Fruit fly (Drosophila melanogaster) whole organism, prepupa: ENCODE measurements around the gene CG9254.

Experiments
- Blimp-1 ChIP-seq: fragments of 200-800 bp; sonication (Bioruptor generic); optimal IDR thresholded peaks from 3 replicates; lab custom pipeline; 2017; ENCODE audit warnings: missing biosample characterization, missing genetic modification characterization, mild to moderate bottlenecking, moderate library complexity, missing genetic modification reagents
- CG10631 ChIP-seq: fragments of 200-800 bp; sonication (Bioruptor generic); optimal IDR thresholded peaks from 2 replicates; lab custom pipeline; 2016; ENCODE audit warnings: missing biosample characterization, missing genetic modification characterization
- CG10669 ChIP-seq: fragments of 200-800 bp; sonication (Bioruptor generic); optimal IDR thresholded peaks from 3 replicates; lab custom pipeline; 2018; ENCODE audit warnings: missing biosample characterization, mild to moderate bottlenecking, missing genetic modification characterization, moderate library complexity
- CG11294 ChIP-seq: fragments of 200-800 bp; sonication (Bioruptor generic); IDR thresholded peaks from 2 replicates; pipeline ENCODE4 v1.3.6; 2022; ENCODE audit warnings: missing biosample characterization, missing genetic modification characterization
- CG11902 ChIP-seq: fragments of 200-800 bp; sonication (Bioruptor generic); optimal IDR thresholded peaks from 3 replicates; lab custom pipeline; 2016; ENCODE audit warnings: missing biosample characterization, missing genetic modification characterization
- CG15336 ChIP-seq: fragments of 200-800 bp; sonication (Bioruptor generic); IDR thresholded peaks from 2 replicates; pipeline ENCODE4 v1.3.6; 2022; ENCODE audit warnings: missing biosample characterization, missing genetic modification characterization
- CG1621 ChIP-seq: fragments of 200-800 bp; sonication (Bioruptor generic); optimal IDR thresholded peaks from 3 replicates; lab custom pipeline; 2018; ENCODE audit warnings: missing biosample characterization, mild to moderate bottlenecking, missing genetic modification characterization
- CG3032 ChIP-seq: fragments of 200-800 bp; optimal IDR thresholded peaks from 2 replicates; lab custom pipeline; 2019; ENCODE audit warnings: missing biosample characterization, mild to moderate bottlenecking, missing genetic modification characterization, moderate library complexity
- CG31627 ChIP-seq: fragments of 200-800 bp; sonication (Bioruptor generic); optimal IDR thresholded peaks from 3 replicates; lab custom pipeline; 2016; ENCODE audit warnings: missing biosample characterization, missing genetic modification characterization
- CG32006 ChIP-seq: fragments of 200-800 bp; sonication (Bioruptor generic); optimal IDR thresholded peaks from 3 replicates; lab custom pipeline; 2017; ENCODE audit warnings: missing biosample characterization, mild to moderate bottlenecking, missing genetic modification characterization
- CG34406 ChIP-seq: fragments of 200-800 bp; sonication (Bioruptor generic); optimal IDR thresholded peaks from 3 replicates; lab custom pipeline; 2016; ENCODE audit warnings: missing biosample characterization, missing genetic modification characterization
- CG3919 ChIP-seq: fragments of 200-800 bp; sonication (Bioruptor generic); optimal IDR thresholded peaks from 3 replicates; lab custom pipeline; 2016; ENCODE audit warnings: missing biosample characterization, missing genetic modification characterization
- CG4318 ChIP-seq: fragments of 200-800 bp; sonication (Bioruptor generic); optimal IDR thresholded peaks from 3 replicates; lab custom pipeline; 2017; ENCODE audit warnings: missing biosample characterization, mild to moderate bottlenecking, missing genetic modification characterization
- CG6163 ChIP-seq: fragments of 200-800 bp; sonication (Bioruptor generic); IDR thresholded peaks from 3 replicates; pipeline ENCODE4 v1.3.6; 2022; ENCODE audit warnings: missing biosample characterization, missing genetic modification characterization
- CG6276 ChIP-seq: fragments of 200-800 bp; sonication (Bioruptor generic); optimal IDR thresholded peaks from 2 replicates; lab custom pipeline; 2017; ENCODE audit warnings: missing biosample characterization, mild to moderate bottlenecking, missing genetic modification characterization
- CG6792 ChIP-seq: fragments of 200-800 bp; sonication (Bioruptor generic); optimal IDR thresholded peaks from 3 replicates; lab custom pipeline; 2016; ENCODE audit warnings: missing biosample characterization, missing genetic modification characterization
- CG6808 ChIP-seq: fragments of 200-800 bp; sonication (Bioruptor generic); optimal IDR thresholded peaks from 3 replicates; lab custom pipeline; 2017; ENCODE audit warnings: missing biosample characterization, missing genetic modification characterization, mild to moderate bottlenecking, moderate library complexity, missing genetic modification reagents
- CG6854 ChIP-seq: fragments of 200-800 bp; sonication (Bioruptor generic); optimal IDR thresholded peaks from 2 replicates; lab custom pipeline; 2017; ENCODE audit warnings: missing biosample characterization, mild to moderate bottlenecking, missing genetic modification characterization
- CG7368 ChIP-seq: fragments of 200-800 bp; sonication (Bioruptor generic); optimal IDR thresholded peaks from 3 replicates; lab custom pipeline; 2016; ENCODE audit warnings: missing biosample characterization, missing genetic modification characterization
- CG8119 ChIP-seq: fragments of 200-800 bp; sonication (Bioruptor generic); IDR thresholded peaks from 3 replicates; pipeline ENCODE4 v1.3.6; 2022; ENCODE audit warnings: missing biosample characterization, missing genetic modification characterization
- CG8319 ChIP-seq: fragments of 200-800 bp; sonication (Bioruptor generic); optimal IDR thresholded peaks from 3 replicates; lab custom pipeline; 2016; ENCODE audit warnings: missing biosample characterization, missing genetic modification characterization
- CG8632 ChIP-seq: fragments of 200-800 bp; sonication (Bioruptor generic); optimal IDR thresholded peaks from 3 replicates; lab custom pipeline; 2016; ENCODE audit warnings: missing biosample characterization, missing genetic modification characterization
- CG9139 ChIP-seq: fragments of 200-800 bp; sonication (Bioruptor generic); optimal IDR thresholded peaks from 3 replicates; lab custom pipeline; 2017; ENCODE audit warnings: missing biosample characterization, mild to moderate bottlenecking, missing genetic modification characterization
- Eip75B ChIP-seq: fragments of 200-800 bp; sonication (Bioruptor generic); optimal IDR thresholded peaks from 3 replicates; lab custom pipeline; 2016; ENCODE audit warnings: missing biosample characterization, missing genetic modification characterization
- Eip78C ChIP-seq: fragments of 200-800 bp; sonication (Bioruptor generic); peaks from one replicate; lab custom pipeline; 2016; ENCODE audit warnings: missing biosample characterization, missing genetic modification characterization
- Eip93F ChIP-seq: fragments of 200-800 bp; sonication (Bioruptor generic); optimal IDR thresholded peaks from 2 replicates; lab custom pipeline; 2016; ENCODE audit warnings: missing biosample characterization, mild to moderate bottlenecking, missing genetic modification characterization
- Ets21C ChIP-seq: fragments of 200-800 bp; sonication (Bioruptor generic); optimal IDR thresholded peaks from 3 replicates; lab custom pipeline; 2016; ENCODE audit warnings: missing biosample characterization, missing genetic modification characterization
- Gug ChIP-seq: fragments of 200-800 bp; sonication (Bioruptor generic); IDR thresholded peaks from 2 replicates; pipeline ENCODE4 v1.3.6; 2022; ENCODE audit warnings: missing biosample characterization, missing genetic modification characterization
- Hr38 ChIP-seq: sonication (Bioruptor generic); optimal IDR thresholded peaks from 2 replicates; lab custom pipeline; 2016; ENCODE audit warnings: missing biosample characterization, missing genetic modification characterization
- Hr39 ChIP-seq: fragments of 200-800 bp; sonication (Bioruptor generic); optimal IDR thresholded peaks from 2 replicates; lab custom pipeline; 2016; ENCODE audit warnings: missing biosample characterization, missing genetic modification characterization
- Hr4 ChIP-seq: fragments of 200-800 bp; sonication (Bioruptor generic); optimal IDR thresholded peaks from 3 replicates; lab custom pipeline; 2016; ENCODE audit warnings: missing biosample characterization, missing genetic modification characterization
- Met ChIP-seq: fragments of 200-800 bp; sonication (Bioruptor generic); optimal IDR thresholded peaks from 3 replicates; lab custom pipeline; 2016; ENCODE audit warnings: missing biosample characterization, missing genetic modification characterization
- OdsH ChIP-seq: fragments of 200-800 bp; sonication (Bioruptor generic); optimal IDR thresholded peaks from 3 replicates; lab custom pipeline; 2016; ENCODE audit warnings: missing biosample characterization, missing genetic modification characterization
- Smox ChIP-seq: fragments of 200-800 bp; sonication (Bioruptor generic); optimal IDR thresholded peaks from 3 replicates; lab custom pipeline; 2016; ENCODE audit warnings: missing biosample characterization, missing genetic modification characterization
- Sox102F ChIP-seq: fragments of 200-800 bp; sonication (Bioruptor generic); optimal IDR thresholded peaks from 2 replicates; lab custom pipeline; 2016; ENCODE audit warnings: missing biosample characterization, mild to moderate bottlenecking, missing genetic modification characterization
- Sox15 ChIP-seq: fragments of 200-800 bp; sonication (Bioruptor generic); optimal IDR thresholded peaks from 3 replicates; lab custom pipeline; 2016; ENCODE audit warnings: missing biosample characterization, missing genetic modification characterization
- acj6 ChIP-seq: fragments of 200-800 bp; sonication (Bioruptor generic); optimal IDR thresholded peaks from 3 replicates; lab custom pipeline; 2016; ENCODE audit warnings: missing biosample characterization, missing genetic modification characterization
- dac ChIP-seq: fragments of 200-800 bp; sonication (Bioruptor generic); optimal IDR thresholded peaks from 2 replicates; lab custom pipeline; 2017; ENCODE audit warnings: missing biosample characterization, mild to moderate bottlenecking, missing genetic modification characterization
- dsx ChIP-seq: fragments of 200-800 bp; optimal IDR thresholded peaks from 3 replicates; lab custom pipeline; 2019; ENCODE audit warnings: missing biosample characterization, mild to moderate bottlenecking, missing genetic modification characterization, moderate library complexity; ENCODE audit not compliant: poor library complexity, severe bottlenecking
- eg ChIP-seq: fragments of 200-800 bp; sonication (Bioruptor generic); IDR thresholded peaks from 3 replicates; pipeline ENCODE4 v1.3.6; 2022; ENCODE audit warnings: missing biosample characterization, missing genetic modification characterization
- esn ChIP-seq: fragments of 200-800 bp; sonication (Bioruptor generic); optimal IDR thresholded peaks from 2 replicates; lab custom pipeline; 2016; ENCODE audit warnings: missing biosample characterization, mild to moderate bottlenecking, missing genetic modification characterization, moderate library complexity
- fd59A ChIP-seq: fragments of 200-800 bp; sonication (Bioruptor generic); optimal IDR thresholded peaks from 2 replicates; lab custom pipeline; 2017; ENCODE audit warnings: missing biosample characterization, mild to moderate bottlenecking, missing genetic modification characterization, missing genetic modification reagents
- fd85E ChIP-seq: fragments of 200-800 bp; sonication (Bioruptor generic); optimal IDR thresholded peaks from 3 replicates; lab custom pipeline; 2016; ENCODE audit warnings: missing biosample characterization, missing genetic modification characterization
- fkh ChIP-seq: fragments of 200-800 bp; sonication (Bioruptor generic); optimal IDR thresholded peaks from 3 replicates; lab custom pipeline; 2017; ENCODE audit warnings: missing biosample characterization, mild to moderate bottlenecking, missing genetic modification characterization, moderate library complexity
- lz ChIP-seq: fragments of 200-800 bp; sonication (Bioruptor generic); optimal IDR thresholded peaks from 3 replicates; lab custom pipeline; 2016; ENCODE audit warnings: missing biosample characterization, missing genetic modification characterization
- pdm3 ChIP-seq: fragments of 200-800 bp; sonication (Bioruptor generic); optimal IDR thresholded peaks from 3 replicates; lab custom pipeline; 2016; ENCODE audit warnings: missing biosample characterization, missing genetic modification characterization
- salr ChIP-seq, 2 experiments: fragments of 200-800 bp; sonication (Bioruptor generic); optimal IDR thresholded peaks; 3 replicates each; lab custom pipeline; 2016 to 2018; ENCODE audit warnings: missing biosample characterization in 2 of 2, missing genetic modification characterization in 2 of 2, mild to moderate bottlenecking in 1 of 2
- spab ChIP-seq: fragments of 200-800 bp; sonication (Bioruptor generic); optimal IDR thresholded peaks from 2 replicates; lab custom pipeline; 2017; ENCODE audit warnings: missing biosample characterization, mild to moderate bottlenecking, missing genetic modification characterization, missing genetic modification reagents
- ss ChIP-seq, 2 experiments: fragments of 200-800 bp; sonication (Bioruptor generic); optimal IDR thresholded peaks; 2 replicates in 1 of 2; 3 replicates in 1 of 2; lab custom pipeline; 2017 to 2018; ENCODE audit warnings: mild to moderate bottlenecking in 2 of 2, missing biosample characterization in 2 of 2, missing genetic modification characterization in 2 of 2, moderate library complexity in 1 of 2
- svp ChIP-seq: fragments of 200-800 bp; sonication (Bioruptor generic); peaks from one replicate; lab custom pipeline; 2016; ENCODE audit warnings: missing biosample characterization, missing genetic modification characterization
- topi ChIP-seq: fragments of 200-800 bp; sonication (Bioruptor generic); optimal IDR thresholded peaks from 3 replicates; lab custom pipeline; 2016; ENCODE audit warnings: missing biosample characterization, missing genetic modification characterization
- vri ChIP-seq: fragments of 200-800 bp; sonication (Bioruptor generic); optimal IDR thresholded peaks from 3 replicates; lab custom pipeline; 2016; ENCODE audit warnings: missing biosample characterization, mild to moderate bottlenecking, missing genetic modification characterization

The CG9254 gene

DNA sequence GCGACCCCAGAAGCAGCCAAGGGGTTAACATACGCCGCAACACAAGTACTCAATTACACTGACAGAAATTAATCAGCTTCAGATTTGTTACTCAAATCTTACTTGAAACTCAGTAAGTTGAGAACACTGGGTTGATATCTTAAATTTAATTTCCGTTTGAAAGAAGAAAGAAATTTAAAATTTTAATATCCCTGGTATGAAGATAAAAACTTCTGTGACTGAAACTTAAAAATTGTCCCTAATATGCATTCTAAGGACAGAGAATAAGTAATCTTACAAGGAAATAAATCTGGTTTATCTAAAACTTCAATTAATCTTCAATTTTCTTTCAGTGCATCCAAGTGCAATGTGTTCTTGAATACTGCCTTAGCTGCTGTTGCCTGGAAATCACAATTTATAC, 16.7 kb upstream of the CG9254 start:
- peak; percentile 93 for TF ChIP-seq Eip78C (GFP tag; lab: Kevin White, UChicago)
- TF ChIP-seq CG31627 (GFP tag; lab: Kevin White, UChicago): peak; percentile 36
- TF ChIP-seq acj6 (GFP tag; lab: Kevin White, UChicago): peak; percentile 72
- TF ChIP-seq pdm3 (GFP tag; lab: Kevin White, UChicago): peak; percentile 69
- peak; percentile 82 for TF ChIP-seq svp (GFP tag; lab: Kevin White, UChicago)
- TF ChIP-seq dsx (GFP tag; lab: Kevin White, UChicago): peak; percentile 74
- peak; percentile 32; the same call in 1 of the 3 replicates for TF ChIP-seq eg
- TF ChIP-seq CG11294 (GFP tag; lab: Robert Waterston, UW): peak; percentile 11; the same call in 1 of the 2 replicates
- TF ChIP-seq Met: peak; percentile 68
- peak; percentile 62 for TF ChIP-seq CG6808 (GFP tag; lab: Kevin White, UChicago)
- TF ChIP-seq CG3032 (tag; lab: Kevin White, UChicago): peak; percentile 78
- TF ChIP-seq Hr38 (GFP tag; lab: Kevin White, UChicago): no peak
- no peak for TF ChIP-seq vri (GFP tag; lab: Kevin White, UChicago)
- TF ChIP-seq Eip75B (GFP tag; lab: Kevin White, UChicago): peak; percentile 72
- TF ChIP-seq Gug (GFP tag; lab: Robert Waterston, UW): no peak
- TF ChIP-seq CG7368 (GFP tag; lab: Kevin White, UChicago): peak; percentile 9
- TF ChIP-seq Smox: peak; percentile 58
- TF ChIP-seq Hr39 (GFP tag; lab: Kevin White, UChicago): peak; percentile 60
- peak; percentile 71 for TF ChIP-seq CG3919 (GFP tag; lab: Kevin White, UChicago)
- peak; percentile 60 for TF ChIP-seq OdsH (GFP tag; lab: Kevin White, UChicago)
- no peak for TF ChIP-seq Blimp-1 (GFP tag; lab: Kevin White, UChicago)
- TF ChIP-seq CG4318: peak; percentile 48
- peak; percentile 69 for TF ChIP-seq CG15336
- TF ChIP-seq Hr4: peak; percentile 73
- peak; percentile 24 to 67 for TF ChIP-seq ss (GFP tag; optimal IDR thresholded peaks at IDR 0.05; lab: Kevin White, UChicago)
- TF ChIP-seq dac (GFP tag; lab: Kevin White, UChicago): no peak
- no peak for TF ChIP-seq Sox15
- TF ChIP-seq fd85E: no peak
- TF ChIP-seq Ets21C: peak; percentile 15
- TF ChIP-seq CG10669 (GFP tag; lab: Kevin White, UChicago): peak; percentile 71
- peak; percentile 41 for TF ChIP-seq Sox102F (GFP tag; lab: Kevin White, UChicago)
- TF ChIP-seq CG10631 (GFP tag; lab: Kevin White, UChicago): peak; percentile 69
- TF ChIP-seq esn (GFP tag; lab: Kevin White, UChicago): peak; percentile 69
- peak; percentile 33 for TF ChIP-seq CG6792
- peak; percentile 7 to 72 for TF ChIP-seq salr (GFP tag; optimal IDR thresholded peaks at IDR 0.05; lab: Kevin White, UChicago)
- TF ChIP-seq CG8119 (GFP tag; lab: Robert Waterston, UW): peak; percentile 68
- peak; percentile 51 for TF ChIP-seq lz
- TF ChIP-seq CG1621 (tag; lab: Kevin White, UChicago): no peak
- TF ChIP-seq CG8632 (GFP tag; lab: Kevin White, UChicago): peak; percentile 24
- peak; percentile 11 for TF ChIP-seq CG8319 (GFP tag; lab: Kevin White, UChicago)
- peak; percentile 29 for TF ChIP-seq CG11902
- peak; percentile 65 for TF ChIP-seq spab (GFP tag; lab: Kevin White, UChicago)
- 0 out of 3 replicates have a peak, but pooled peaks have one; percentile 34 for TF ChIP-seq CG6163 (GFP tag; lab: Robert Waterston, UW)
- TF ChIP-seq CG9139 (GFP tag; lab: Kevin White, UChicago): peak; percentile 34
- no peak for TF ChIP-seq fkh (GFP tag; lab: Kevin White, UChicago)
- TF ChIP-seq topi (GFP tag; lab: Kevin White, UChicago): peak; percentile 67
- TF ChIP-seq Eip93F (GFP tag; lab: Kevin White, UChicago): no peak
- TF ChIP-seq CG6276 (GFP tag; lab: Kevin White, UChicago): peak; percentile 59
- peak; percentile 59 for TF ChIP-seq fd59A
- peak; percentile 75 for TF ChIP-seq CG32006
- TF ChIP-seq CG34406: peak; percentile 53
- TF ChIP-seq CG6854 (GFP tag; lab: Kevin White, UChicago): no peak
